Worm (Caenorhabditis elegans) whole organism, L1 larva: Measurements from ENCODE around the gene cyp-14A1.

Experiments
- aly-2 ChIP-seq: fragments of 150-350 bp; optimal IDR thresholded peaks from 2 replicates; lab custom pipeline; 2014; ENCODE audit warnings: missing biosample characterization, missing genetic modification characterization
- ama-1 ChIP-seq: fragments of 150-350 bp; optimal IDR thresholded peaks from 2 replicates; lab custom pipeline; 2014
- ceh-82 ChIP-seq, 3 experiments: fragments of 150-350 bp in 1 of 3; sonication (generic microtip) in 2 of 3; optimal IDR thresholded peaks; 2 replicates each; lab custom pipeline; 2014 to 2017; ENCODE audit warnings: missing biosample characterization in 3 of 3, missing genetic modification characterization in 3 of 3
- elt-2 ChIP-seq: sonication (generic microtip); optimal IDR thresholded peaks from 2 replicates; lab custom pipeline; 2016; ENCODE audit warnings: missing genetic modification characterization, mild to moderate bottlenecking, inconsistent platforms, missing compliant biosample characterization, missing genetic modification reagents
- lin-39 ChIP-seq: fragments of 150-350 bp; optimal IDR thresholded peaks from 2 replicates; lab custom pipeline; 2014; ENCODE audit warnings: missing biosample characterization, missing genetic modification reagents, missing genetic modification characterization
- mdl-1 ChIP-seq, 2 experiments: fragments of 150-350 bp; optimal IDR thresholded peaks; 2 replicates each; lab custom pipeline; 2014 to 2017; ENCODE audit warnings: missing biosample characterization in 2 of 2, missing genetic modification characterization in 2 of 2, inconsistent platforms in 1 of 2
- nhr-28 ChIP-seq: fragments of 150-350 bp; optimal IDR thresholded peaks from 2 replicates; lab custom pipeline; 2014; ENCODE audit warnings: missing biosample characterization, missing genetic modification characterization
- nhr-76 ChIP-seq: sonication (generic microtip); optimal IDR thresholded peaks from 2 replicates; lab custom pipeline; 2017; ENCODE audit warnings: missing biosample characterization, missing genetic modification characterization
- snpc-4 ChIP-seq: fragments of 150-350 bp; optimal IDR thresholded peaks from 2 replicates; lab custom pipeline; 2014; ENCODE audit warnings: missing biosample characterization, missing genetic modification characterization

DNA sequence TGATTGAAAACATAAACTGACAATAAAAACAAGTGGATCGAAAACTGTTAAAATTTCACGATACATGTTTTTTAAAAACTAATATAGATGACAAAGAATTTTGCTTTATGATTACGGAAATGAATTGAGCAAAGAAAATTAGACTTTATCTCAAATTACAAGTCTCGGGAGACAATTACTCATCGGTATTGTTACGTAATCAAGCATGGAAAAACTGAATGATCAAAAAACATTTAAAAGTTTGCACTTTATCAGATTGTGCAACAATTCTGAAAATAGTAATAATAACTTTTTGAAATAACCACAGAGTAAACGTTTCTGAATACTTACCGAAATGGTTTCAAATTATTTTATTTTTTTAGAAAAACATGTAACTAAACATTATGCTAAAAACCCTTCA lies 38.6 kb upstream of the cyp-14A1 start, which contains the start of gene srd-43:
- no peak for TF ChIP-seq elt-2 (tag; lab: Kevin White, UChicago)
- no peak for TF ChIP-seq snpc-4
- TF ChIP-seq ceh-82 (tag; optimal IDR thresholded peaks at IDR 0.05; lab: Kevin White, UChicago) = no peak
- no peak for TF ChIP-seq ama-1 (lab: Kevin White, UChicago)
- TF ChIP-seq mdl-1 (tag; optimal IDR thresholded peaks at IDR 0.05; lab: Kevin White, UChicago) = no peak
- no peak for TF ChIP-seq nhr-76 (tag; lab: Kevin White, UChicago)
- no peak for TF ChIP-seq lin-39
- no peak for TF ChIP-seq aly-2
- TF ChIP-seq nhr-28 (tag; lab: Kevin White, UChicago) = no peak
